Worm (Caenorhabditis elegans) whole organism, L4/young adult: Measurements from ENCODE around the gene F11C7.6.

Source experiments
- W03F9.2 ChIP-seq: fragments of 150-350 bp; optimal IDR thresholded peaks from 2 replicates; lab custom pipeline; 2014; ENCODE audit warnings: missing biosample characterization, missing genetic modification characterization
- dao-5 ChIP-seq: sonication (generic microtip); optimal IDR thresholded peaks from 2 replicates; lab custom pipeline; 2016; ENCODE audit warnings: missing genotype, missing genetic modification characterization, moderate library complexity, missing compliant biosample characterization
- him-1 ChIP-seq: sonication (generic microtip); optimal IDR thresholded peaks from 2 replicates; lab custom pipeline; 2016; ENCODE audit warnings: missing genotype, missing genetic modification reagents, missing genetic modification characterization, missing compliant biosample characterization

DNA sequence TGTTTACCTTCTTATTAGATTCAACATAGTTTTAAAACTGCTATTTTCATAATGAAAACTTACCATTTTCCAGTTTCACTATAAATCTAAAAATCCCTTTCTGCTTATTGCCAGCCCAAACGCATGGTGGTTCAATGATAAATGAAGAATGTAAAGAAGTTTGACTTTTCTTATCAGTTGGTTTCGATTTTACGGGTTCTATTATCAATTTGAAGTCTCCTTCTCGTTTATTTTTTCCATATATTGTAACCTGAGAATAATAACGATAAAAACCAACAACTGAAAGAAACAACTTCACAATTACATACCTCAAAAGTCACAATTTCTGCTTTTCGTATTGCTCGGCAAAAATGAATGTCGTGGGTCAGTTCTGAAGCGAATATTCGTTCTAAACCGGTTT lies 22.4 kb upstream of the F11C7.6 start:
- TF ChIP-seq W03F9.2 (tag; lab: Kevin White, UChicago) (no peak), dao-5 (no peak), him-1 (tag; lab: Kevin White, UChicago) (no peak)
